Fruit fly (Drosophila melanogaster) whole organism, adult: ENCODE data around the gene Bx42.
A peak's percentile ranks its signal among the peaks of the same experiment; 100 is the strongest.

ENCODE experiments used
- CG11617 ChIP-seq: fragments of 200-800 bp; sonication (Bioruptor generic); optimal IDR thresholded peaks from 2 replicates; lab custom pipeline; 2017; ENCODE audit warnings: mild to moderate bottlenecking, missing biosample characterization, missing genetic modification reagents, missing genetic modification characterization
- CG12768 ChIP-seq: fragments of 200-800 bp; sonication (Bioruptor generic); optimal IDR thresholded peaks from 2 replicates; lab custom pipeline; 2017; ENCODE audit warnings: missing biosample characterization, missing genetic modification characterization, mild to moderate bottlenecking, moderate library complexity, missing genetic modification reagents
- CG14711 ChIP-seq: fragments of 200-800 bp; sonication (Bioruptor generic); optimal IDR thresholded peaks from 2 replicates; lab custom pipeline; 2018; ENCODE audit warnings: missing biosample characterization, mild to moderate bottlenecking, missing genetic modification characterization, moderate library complexity
- CG1620 ChIP-seq: fragments of 200-800 bp; sonication (Bioruptor generic); optimal IDR thresholded peaks from 2 replicates; lab custom pipeline; 2016; ENCODE audit warnings: missing biosample characterization, missing genetic modification characterization
- CG33017 ChIP-seq: fragments of 200-800 bp; sonication (Bioruptor generic); optimal IDR thresholded peaks from 2 replicates; lab custom pipeline; 2018; ENCODE audit warnings: missing biosample characterization, mild to moderate bottlenecking, missing genetic modification characterization, moderate library complexity
- CG5204 ChIP-seq: fragments of 200-800 bp; sonication (Bioruptor generic); optimal IDR thresholded peaks from 2 replicates; lab custom pipeline; 2016; ENCODE audit warnings: missing biosample characterization, missing genetic modification characterization
- CG7045 ChIP-seq: fragments of 200-800 bp; sonication (Bioruptor generic); optimal IDR thresholded peaks from 2 replicates; lab custom pipeline; 2017; ENCODE audit warnings: missing biosample characterization, mild to moderate bottlenecking, missing genetic modification characterization
- CG7101 ChIP-seq: fragments of 200-800 bp; sonication (Bioruptor generic); optimal IDR thresholded peaks from 2 replicates; lab custom pipeline; 2018; ENCODE audit warnings: missing biosample characterization, mild to moderate bottlenecking, missing genetic modification characterization, moderate library complexity
- Clk ChIP-seq: fragments of 200-800 bp; sonication (Bioruptor generic); optimal IDR thresholded peaks from 2 replicates; lab custom pipeline; 2017; ENCODE audit warnings: missing biosample characterization, missing genetic modification characterization
- Crg-1 ChIP-seq: fragments of 200-800 bp; sonication (Bioruptor generic); optimal IDR thresholded peaks from 2 replicates; lab custom pipeline; 2016; ENCODE audit warnings: missing biosample characterization, missing genetic modification characterization
- Hr96 ChIP-seq: fragments of 200-800 bp; sonication (Bioruptor generic); optimal IDR thresholded peaks from 2 replicates; lab custom pipeline; 2016; ENCODE audit warnings: missing biosample characterization, missing genetic modification characterization
- Mnt ChIP-seq: fragments of 200-800 bp; sonication (Bioruptor generic); optimal IDR thresholded peaks from 2 replicates; lab custom pipeline; 2016; ENCODE audit warnings: missing biosample characterization, mild to moderate bottlenecking, missing genetic modification characterization
- bab1 ChIP-seq: fragments of 200-800 bp; sonication (Bioruptor generic); optimal IDR thresholded peaks from 3 replicates; lab custom pipeline; 2019; ENCODE audit warnings: missing biosample characterization, mild to moderate bottlenecking, missing genetic modification characterization, moderate library complexity
- cic ChIP-seq: fragments of 200-800 bp; sonication (Bioruptor generic); optimal IDR thresholded peaks from 2 replicates; lab custom pipeline; 2017; ENCODE audit warnings: missing biosample characterization, mild to moderate bottlenecking, missing genetic modification characterization, moderate library complexity
- cnc ChIP-seq, 2 experiments: fragments of >200 bp; optimal IDR thresholded peaks; 2 replicates each; lab custom pipeline; 2017
- kay ChIP-seq: fragments of 200-800 bp; sonication (Bioruptor generic); peaks from one replicate; lab custom pipeline; 2016; ENCODE audit warnings: missing biosample characterization, missing genetic modification characterization, borderline replicate concordance
- ovo ChIP-seq: fragments of 200-800 bp; sonication (Bioruptor generic); optimal IDR thresholded peaks from 2 replicates; lab custom pipeline; 2016; ENCODE audit warnings: missing biosample characterization, missing genetic modification characterization
- pad ChIP-seq: fragments of 200-800 bp; sonication (Bioruptor generic); optimal IDR thresholded peaks from 3 replicates; lab custom pipeline; 2017; ENCODE audit warnings: missing biosample characterization, missing genetic modification characterization, mild to moderate bottlenecking, moderate library complexity, missing genetic modification reagents
- tj ChIP-seq: fragments of 200-800 bp; sonication (Bioruptor generic); optimal IDR thresholded peaks from 3 replicates; lab custom pipeline; 2017; ENCODE audit warnings: missing biosample characterization, mild to moderate bottlenecking, missing genetic modification characterization, moderate library complexity
- toe ChIP-seq: fragments of 200-800 bp; sonication (Bioruptor generic); optimal IDR thresholded peaks from 2 replicates; lab custom pipeline; 2016; ENCODE audit warnings: missing biosample characterization, missing genetic modification characterization

Gene Bx42

DNA sequence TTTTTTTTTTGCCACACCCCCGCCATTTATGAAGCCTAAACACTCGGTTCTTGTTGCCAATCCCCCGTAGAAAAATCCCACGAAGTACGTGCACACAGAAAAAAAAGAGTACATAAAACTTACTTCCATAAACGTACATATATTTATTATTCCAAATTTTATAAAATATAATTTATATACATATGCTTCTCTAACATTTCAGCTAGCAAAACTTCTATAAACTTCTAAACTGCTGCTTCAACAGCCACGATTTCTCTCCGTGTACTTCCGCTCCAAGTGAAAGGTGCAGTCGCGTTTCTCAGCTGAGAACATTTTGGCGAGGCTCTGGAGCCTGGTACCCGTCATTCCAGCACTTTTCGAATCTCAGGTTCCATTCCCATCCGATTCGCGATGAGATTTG lies 43.7 kb downstream of the Bx42 start:
- TF ChIP-seq cic (GFP tag; lab: Kevin White, UChicago) (no peak), CG7101 (tag; lab: Kevin White, UChicago) (peak; percentile 14), bab1 (GFP tag; lab: Kevin White, UChicago) (peak; percentile 2)

DNA sequence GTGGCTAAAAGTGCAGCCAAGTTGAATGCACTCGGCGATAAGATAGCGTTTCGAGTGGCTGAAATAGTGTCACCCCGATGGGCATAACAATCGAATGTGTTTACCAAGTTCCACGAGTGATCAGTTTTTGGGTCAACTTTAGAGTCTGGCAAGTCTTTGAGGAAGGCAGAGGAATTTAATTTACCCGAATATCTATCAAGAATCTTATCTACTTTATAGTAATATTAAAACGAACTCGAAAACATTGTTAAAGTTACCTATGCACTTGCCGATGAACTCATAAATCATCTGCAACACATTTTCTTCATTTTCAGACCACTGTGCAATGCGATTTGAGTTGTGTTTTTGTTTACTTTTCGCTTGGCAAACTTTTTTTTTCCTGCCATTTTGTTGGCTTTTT lies 45.1 kb downstream of the Bx42 start:
- TF ChIP-seq CG14711 (tag; lab: Kevin White, UChicago) (no peak), toe (GFP tag; lab: Kevin White, UChicago) (no peak), CG7101 (tag; lab: Kevin White, UChicago) (peak; percentile 53), CG1620 (GFP tag; lab: Kevin White, UChicago) (peak; percentile 7), kay (GFP tag; lab: Kevin White, UChicago) (peak; percentile 82), Hr96 (GFP tag; lab: Kevin White, UChicago) (peak; percentile 44), Crg-1 (GFP tag; lab: Kevin White, UChicago) (no peak), ovo (GFP tag; lab: Kevin White, UChicago) (peak; percentile 4), pad (GFP tag; lab: Kevin White, UChicago) (peak; percentile 39), Clk (no peak), CG33017 (tag; lab: Kevin White, UChicago) (peak; percentile 40), CG11617 (GFP tag; lab: Kevin White, UChicago) (peak; percentile 56), cic (GFP tag; lab: Kevin White, UChicago) (peak; percentile 49), CG7045 (GFP tag; lab: Kevin White, UChicago) (no peak), tj (GFP tag; lab: Kevin White, UChicago) (peak; percentile 45), cnc (optimal IDR thresholded peaks at IDR 0.05; lab: Kevin White, UChicago) (no peak), CG12768 (GFP tag; lab: Kevin White, UChicago) (peak; percentile 9), CG5204 (GFP tag; lab: Kevin White, UChicago) (peak; percentile 47), bab1 (GFP tag; lab: Kevin White, UChicago) (peak; percentile 6), Mnt (GFP tag; lab: Kevin White, UChicago) (peak; percentile 35)

- TF ChIP-seq cic (GFP tag; lab: Kevin White, UChicago) (no peak), bab1 (GFP tag; lab: Kevin White, UChicago) (no peak), ovo (GFP tag; lab: Kevin White, UChicago) (no peak), CG7101 (tag; lab: Kevin White, UChicago) (peak; percentile 73), Mnt (GFP tag; lab: Kevin White, UChicago) (no peak), CG12768 (GFP tag; lab: Kevin White, UChicago) (no peak), CG14711 (tag; lab: Kevin White, UChicago) (peak; percentile 63), kay (GFP tag; lab: Kevin White, UChicago) (no peak), CG7045 (GFP tag; lab: Kevin White, UChicago) (peak; percentile 39), pad (GFP tag; lab: Kevin White, UChicago) (peak; percentile 26), CG33017 (tag; lab: Kevin White, UChicago) (peak; percentile 44), tj (GFP tag; lab: Kevin White, UChicago) (peak; percentile 14), CG11617 (GFP tag; lab: Kevin White, UChicago) (peak; percentile 7), cnc (optimal IDR thresholded peaks at IDR 0.05; lab: Kevin White, UChicago) (no peak), Hr96 (GFP tag; lab: Kevin White, UChicago) (no peak), Crg-1 (GFP tag; lab: Kevin White, UChicago) (no peak), Clk (no peak), CG5204 (GFP tag; lab: Kevin White, UChicago) (peak; percentile 46)
Measured at dm6 chrX:9060078-9060477, 46.3 kb downstream of the Bx42 start.
